Fruit fly (Drosophila melanogaster) whole organism, prepupa: ENCODE measurements around the gene witty.

Experiments
- CG32006 ChIP-seq: fragments of 200-800 bp; sonication (Bioruptor generic); optimal IDR thresholded peaks from 3 replicates; lab custom pipeline; 2017; ENCODE audit warnings: missing biosample characterization, mild to moderate bottlenecking, missing genetic modification characterization
- CG6792 ChIP-seq: fragments of 200-800 bp; sonication (Bioruptor generic); optimal IDR thresholded peaks from 3 replicates; lab custom pipeline; 2016; ENCODE audit warnings: missing biosample characterization, missing genetic modification characterization
- CG6854 ChIP-seq: fragments of 200-800 bp; sonication (Bioruptor generic); optimal IDR thresholded peaks from 2 replicates; lab custom pipeline; 2017; ENCODE audit warnings: missing biosample characterization, mild to moderate bottlenecking, missing genetic modification characterization
- CG9139 ChIP-seq: fragments of 200-800 bp; sonication (Bioruptor generic); optimal IDR thresholded peaks from 3 replicates; lab custom pipeline; 2017; ENCODE audit warnings: missing biosample characterization, mild to moderate bottlenecking, missing genetic modification characterization
- Ets21C ChIP-seq: fragments of 200-800 bp; sonication (Bioruptor generic); optimal IDR thresholded peaks from 3 replicates; lab custom pipeline; 2016; ENCODE audit warnings: missing biosample characterization, missing genetic modification characterization
- achi ChIP-seq: fragments of 200-800 bp; sonication (Bioruptor generic); optimal IDR thresholded peaks from 3 replicates; lab custom pipeline; 2016; ENCODE audit warnings: missing biosample characterization, missing genetic modification characterization
- dac ChIP-seq: fragments of 200-800 bp; sonication (Bioruptor generic); optimal IDR thresholded peaks from 2 replicates; lab custom pipeline; 2017; ENCODE audit warnings: missing biosample characterization, mild to moderate bottlenecking, missing genetic modification characterization

DNA sequence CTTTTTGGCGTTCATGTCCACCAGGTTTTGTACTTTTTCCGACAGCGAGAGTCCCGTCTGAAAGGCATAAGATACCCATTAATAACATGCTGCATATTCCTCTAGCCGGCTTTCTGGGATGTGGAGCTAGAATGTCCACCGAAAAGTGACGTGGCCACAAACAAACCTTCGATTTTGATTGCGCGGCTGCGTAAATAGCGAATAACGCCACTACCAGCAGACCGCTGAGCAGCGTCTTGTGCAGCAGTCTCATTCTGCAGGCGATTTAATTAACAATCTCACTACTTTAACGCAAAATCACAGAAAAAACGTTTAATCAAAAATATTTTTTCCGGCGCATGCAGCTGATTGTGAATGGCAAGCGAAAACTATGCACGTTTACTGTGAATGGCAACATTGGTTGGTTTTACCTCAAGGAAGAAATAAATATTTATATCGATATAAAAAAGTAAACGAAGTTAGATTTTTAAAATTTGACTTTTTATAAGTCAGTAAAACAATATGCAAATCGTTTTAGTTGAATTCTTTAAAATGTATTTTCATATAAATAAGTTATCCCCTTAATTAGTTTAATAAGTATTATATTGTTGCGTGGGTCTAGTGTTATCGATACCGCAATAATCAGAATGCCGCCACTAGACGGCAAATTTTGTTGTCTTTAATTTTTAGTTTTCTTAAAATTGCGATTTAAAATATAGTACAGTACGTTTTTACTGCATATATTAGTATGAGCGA lies 30.1 kb upstream of the witty start, which contains the start of the genes Ostgamma and Mettl14:
- TF ChIP-seq CG6854 (GFP tag; lab: Kevin White, UChicago) (no peak), CG32006 (GFP tag; lab: Kevin White, UChicago) (no peak), CG6792 (GFP tag; lab: Kevin White, UChicago) (no peak), Ets21C (GFP tag; lab: Kevin White, UChicago) (no peak), achi (no peak), CG9139 (no peak), dac (no peak)
